Worm (Caenorhabditis elegans) whole organism, L4 larva: Measurements from ENCODE around the gene C05A9.2.

Source experiments
- aly-2 ChIP-seq: sonication (generic microtip); optimal IDR thresholded peaks from 2 replicates; lab custom pipeline; 2018; ENCODE audit warnings: missing biosample characterization, missing genetic modification characterization
- ztf-11 ChIP-seq: fragments of 150-350 bp; optimal IDR thresholded peaks from 2 replicates; lab custom pipeline; 2014; ENCODE audit warnings: missing biosample characterization, missing genetic modification characterization

DNA sequence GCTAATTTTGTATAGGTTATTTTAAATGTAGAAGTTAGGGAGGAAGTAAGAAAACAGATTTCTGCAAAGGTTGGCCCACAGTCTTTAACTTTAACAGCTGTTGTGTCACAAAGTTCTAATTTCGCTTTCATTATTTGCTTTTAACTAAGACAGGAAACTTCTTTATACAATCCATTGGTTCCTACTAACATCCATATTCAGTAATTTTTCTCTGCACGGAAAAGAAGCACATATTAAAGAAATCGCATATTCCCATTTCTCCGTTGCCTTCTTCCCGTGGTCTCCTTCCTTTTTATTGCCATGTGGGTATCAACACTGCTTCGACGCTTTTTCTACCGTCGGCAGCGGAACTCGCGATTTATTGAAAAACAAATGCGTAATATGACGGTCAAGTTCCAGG, 37.5 kb upstream of the C05A9.2 start, which contains the start of gene T21E8.6:
- TF ChIP-seq aly-2 (tag; lab: Kevin White, UChicago) (no peak), ztf-11 (tag; lab: Kevin White, UChicago) (no peak)
